Worm (Caenorhabditis elegans): ENCODE measurements around the gene Y45F10B.3.
"Not testable (repeated sequence)": the region's sequence is repeated elsewhere in the genome, so short reads cannot be mapped to it uniquely, and the experiment has no call there.

DNA sequence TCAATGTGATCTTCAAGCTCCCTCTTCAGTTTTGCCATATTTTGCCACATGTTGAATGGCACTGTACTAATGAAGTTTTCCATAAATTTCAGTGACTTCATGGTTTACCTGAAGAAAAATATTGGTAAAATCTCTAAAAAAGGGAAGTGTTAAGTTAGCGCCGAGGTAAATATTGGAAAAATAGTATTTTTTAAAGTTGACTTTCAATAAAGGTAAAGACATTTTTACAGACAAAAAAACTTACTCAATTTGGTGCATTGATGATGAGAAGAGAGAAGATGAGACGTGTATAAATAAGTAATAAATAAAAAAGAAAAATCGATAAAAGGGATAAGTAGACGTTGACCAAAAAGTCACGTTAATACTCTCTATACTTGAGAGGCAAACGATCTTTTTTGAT, 4.4 kb downstream of the Y45F10B.3 start, which contains the start of gene Y45F10B.9:
- TF ChIP-seq nhr-25 (tag; optimal IDR thresholded peaks at IDR 0.05); ZK546.5 (tag; optimal IDR thresholded peaks at IDR 0.05); elt-1 (tag; optimal IDR thresholded peaks at IDR 0.05); nhr-77 (tag; optimal IDR thresholded peaks at IDR 0.05); ceh-28 (tag; optimal IDR thresholded peaks at IDR 0.05); ama-1 (optimal IDR thresholded peaks at IDR 0.05); snpc-4 (tag; optimal IDR thresholded peaks at IDR 0.05); hmg-11 (tag; optimal IDR thresholded peaks at IDR 0.05); ceh-9 (tag; optimal IDR thresholded peaks at IDR 0.05); jun-1 (tag; optimal IDR thresholded peaks at IDR 0.05); egl-27 (tag; optimal IDR thresholded peaks at IDR 0.05); nhr-237 (tag; optimal IDR thresholded peaks at IDR 0.05); unc-62 (GFP tag; optimal IDR thresholded peaks at IDR 0.05); egl-5 (tag; optimal IDR thresholded peaks at IDR 0.05): not testable (repeated sequence)
